Worm (Caenorhabditis elegans) whole organism, L2 larva: ENCODE measurements around the gene srbc-37.

Experiments used
- C34F6.9 ChIP-seq: fragments of 150-350 bp; optimal IDR thresholded peaks from 2 replicates; lab custom pipeline; 2014; ENCODE audit warnings: missing biosample characterization, missing genetic modification characterization
- F13H6.1 ChIP-seq: sonication (generic microtip); optimal IDR thresholded peaks from 2 replicates; lab custom pipeline; 2016; ENCODE audit warnings: missing genetic modification characterization, missing compliant biosample characterization
- Y55F3AM.14 ChIP-seq: fragments of 200-800 bp; sonication (Bioruptor generic); optimal IDR thresholded peaks from 2 replicates; lab custom pipeline; 2018; ENCODE audit warnings: mild to moderate bottlenecking, missing genetic modification characterization, missing compliant biosample characterization
- ZK546.5 ChIP-seq: sonication (generic microtip); optimal IDR thresholded peaks from 2 replicates; lab custom pipeline; 2017; ENCODE audit warnings: missing biosample characterization, missing genetic modification characterization
- alr-1 ChIP-seq: fragments of 150-350 bp; optimal IDR thresholded peaks from 2 replicates; lab custom pipeline; 2014; ENCODE audit warnings: missing biosample characterization, missing genetic modification characterization
- aly-2 ChIP-seq: fragments of 150-350 bp; optimal IDR thresholded peaks from 2 replicates; lab custom pipeline; 2014; ENCODE audit warnings: missing biosample characterization, missing genetic modification characterization
- ama-1 ChIP-seq: fragments of 150-350 bp; optimal IDR thresholded peaks from 2 replicates; lab custom pipeline; 2018; ENCODE audit warnings: inconsistent platforms
- blmp-1 ChIP-seq: sonication (generic microtip); optimal IDR thresholded peaks from 2 replicates; lab custom pipeline; 2017; ENCODE audit warnings: missing genetic modification characterization, mild to moderate bottlenecking, missing compliant biosample characterization, antibody characterized with exemption, moderate library complexity; ENCODE audit not compliant: insufficient read depth
- ceh-82 ChIP-seq: fragments of 150-350 bp; optimal IDR thresholded peaks from 2 replicates; lab custom pipeline; 2014; ENCODE audit warnings: missing biosample characterization, missing genetic modification characterization
- crh-2 ChIP-seq: sonication (generic microtip); optimal IDR thresholded peaks from 2 replicates; lab custom pipeline; 2017; ENCODE audit warnings: missing biosample characterization, missing genetic modification characterization
- dmd-4 ChIP-seq: sonication (generic microtip); optimal IDR thresholded peaks from 2 replicates; lab custom pipeline; 2017; ENCODE audit warnings: missing biosample characterization, missing genetic modification characterization
- egl-27 ChIP-seq: sonication (generic microtip); optimal IDR thresholded peaks from 3 replicates; lab custom pipeline; 2017; ENCODE audit warnings: missing biosample characterization, missing genetic modification reagents, missing genetic modification characterization
- elt-1 ChIP-seq: fragments of 150-350 bp; optimal IDR thresholded peaks from 2 replicates; lab custom pipeline; 2014; ENCODE audit warnings: missing biosample characterization, missing genetic modification characterization
- elt-3 ChIP-seq: sonication (generic microtip); optimal IDR thresholded peaks from 2 replicates; lab custom pipeline; 2017; ENCODE audit warnings: missing biosample characterization, missing genetic modification characterization
- fos-1 ChIP-seq: fragments of 150-350 bp; optimal IDR thresholded peaks from 2 replicates; lab custom pipeline; 2014; ENCODE audit warnings: missing biosample characterization, missing genetic modification characterization
- gmeb-1 ChIP-seq: fragments of 150-350 bp; optimal IDR thresholded peaks from 2 replicates; lab custom pipeline; 2014; ENCODE audit warnings: missing biosample characterization, missing genetic modification characterization
- lin-11 ChIP-seq: fragments of 150-350 bp; sonication (generic microtip); optimal IDR thresholded peaks from 2 replicates; lab custom pipeline; 2014; ENCODE audit warnings: missing biosample characterization, missing genetic modification characterization, inconsistent platforms, mixed read lengths
- lin-13 ChIP-seq: fragments of 150-350 bp; optimal IDR thresholded peaks from 2 replicates; lab custom pipeline; 2014; ENCODE audit warnings: missing biosample characterization, missing genetic modification reagents, missing genetic modification characterization
- lin-39 ChIP-seq: fragments of 150-350 bp; optimal IDR thresholded peaks from 2 replicates; lab custom pipeline; 2014; ENCODE audit warnings: missing biosample characterization, missing genetic modification reagents, missing genetic modification characterization
- lsy-2 ChIP-seq, 2 experiments: fragments of 150-350 bp in 1 of 2; sonication (generic microtip) in 1 of 2; optimal IDR thresholded peaks; 2 replicates each; lab custom pipeline; 2014 to 2017; ENCODE audit warnings: missing biosample characterization in 2 of 2, missing genetic modification characterization in 2 of 2
- mab-5 ChIP-seq: fragments of 150-350 bp; optimal IDR thresholded peaks from 2 replicates; lab custom pipeline; 2014; ENCODE audit warnings: missing biosample characterization, missing genetic modification characterization
- mbf-1 ChIP-seq: sonication (generic microtip); optimal IDR thresholded peaks from 2 replicates; lab custom pipeline; 2017; ENCODE audit warnings: missing biosample characterization, missing genetic modification characterization
- mdl-1 ChIP-seq, 2 experiments: fragments of 150-350 bp in 1 of 2; sonication (generic microtip) in 1 of 2; optimal IDR thresholded peaks; 2 replicates each; lab custom pipeline; 2017; ENCODE audit warnings: missing biosample characterization in 2 of 2, missing genetic modification characterization in 2 of 2
- nhr-10 ChIP-seq: sonication (generic microtip); optimal IDR thresholded peaks from 2 replicates; lab custom pipeline; 2017; ENCODE audit warnings: missing biosample characterization, missing genetic modification characterization
- nhr-11 ChIP-seq: fragments of 150-350 bp; optimal IDR thresholded peaks from 2 replicates; lab custom pipeline; 2014; ENCODE audit warnings: missing biosample characterization, missing genetic modification characterization
- nhr-12 ChIP-seq: fragments of 150-350 bp; optimal IDR thresholded peaks from 2 replicates; lab custom pipeline; 2014; ENCODE audit warnings: missing biosample characterization, missing genetic modification characterization
- nhr-129 ChIP-seq: fragments of 150-350 bp; optimal IDR thresholded peaks from 2 replicates; lab custom pipeline; 2014; ENCODE audit warnings: missing biosample characterization, missing genetic modification characterization
- nhr-21 ChIP-seq: fragments of 150-350 bp; optimal IDR thresholded peaks from 2 replicates; lab custom pipeline; 2014; ENCODE audit warnings: missing biosample characterization, missing genetic modification characterization
- nhr-23 ChIP-seq: fragments of 150-350 bp; optimal IDR thresholded peaks from 2 replicates; lab custom pipeline; 2014; ENCODE audit warnings: missing biosample characterization, missing genetic modification reagents, missing genetic modification characterization
- nhr-237 ChIP-seq: fragments of 150-350 bp; optimal IDR thresholded peaks from 2 replicates; lab custom pipeline; 2014; ENCODE audit warnings: missing biosample characterization, missing genetic modification characterization
- nhr-25 ChIP-seq: fragments of 150-350 bp; sonication (generic microtip); optimal IDR thresholded peaks from 3 replicates; lab custom pipeline; 2014; ENCODE audit warnings: missing biosample characterization, missing genetic modification characterization
- nhr-6 ChIP-seq: fragments of 150-350 bp; optimal IDR thresholded peaks from 2 replicates; lab custom pipeline; 2014; ENCODE audit warnings: missing biosample characterization, missing genetic modification characterization
- nhr-77 ChIP-seq: fragments of 150-350 bp; optimal IDR thresholded peaks from 2 replicates; lab custom pipeline; 2014; ENCODE audit warnings: missing biosample characterization, missing genetic modification characterization
- peb-1 ChIP-seq: fragments of 150-350 bp; optimal IDR thresholded peaks from 2 replicates; lab custom pipeline; 2014; ENCODE audit warnings: missing biosample characterization, missing genetic modification characterization
- sem-4 ChIP-seq: fragments of 150-350 bp; optimal IDR thresholded peaks from 2 replicates; lab custom pipeline; 2014; ENCODE audit warnings: missing biosample characterization, missing genetic modification reagents, missing genetic modification characterization
- skn-1 ChIP-seq: sonication (generic microtip); optimal IDR thresholded peaks from 2 replicates; lab custom pipeline; 2017; ENCODE audit warnings: missing biosample characterization, missing genetic modification characterization
- sma-3 ChIP-seq: sonication (generic microtip); optimal IDR thresholded peaks from 2 replicates; lab custom pipeline; 2016; ENCODE audit warnings: missing genetic modification reagents, missing genetic modification characterization, missing compliant biosample characterization
- sma-9 ChIP-seq, 2 experiments: fragments of 150-350 bp in 1 of 2; sonication (generic microtip) in 1 of 2; optimal IDR thresholded peaks; 2 replicates each; lab custom pipeline; 2014 to 2016; ENCODE audit warnings: missing genetic modification characterization in 2 of 2, mild to moderate bottlenecking in 1 of 2, missing biosample characterization in 1 of 2, missing compliant biosample characterization in 1 of 2, missing genetic modification reagents in 1 of 2, moderate library complexity in 1 of 2
- snpc-4 ChIP-seq: fragments of 150-350 bp; optimal IDR thresholded peaks from 2 replicates; lab custom pipeline; 2014; ENCODE audit warnings: missing biosample characterization, missing genetic modification characterization
- unc-39 ChIP-seq: fragments of 150-350 bp; optimal IDR thresholded peaks from 2 replicates; lab custom pipeline; 2014; ENCODE audit warnings: missing biosample characterization, missing genetic modification characterization
- unc-55 ChIP-seq: fragments of 150-350 bp; sonication (generic microtip); optimal IDR thresholded peaks from 3 replicates; lab custom pipeline; 2014; ENCODE audit warnings: missing biosample characterization, missing genetic modification reagents, missing genetic modification characterization
- unc-62 ChIP-seq: fragments of 150-350 bp; optimal IDR thresholded peaks from 2 replicates; lab custom pipeline; 2014; ENCODE audit warnings: missing biosample characterization, missing genetic modification reagents, missing genetic modification characterization
- zag-1 ChIP-seq: fragments of 150-350 bp; optimal IDR thresholded peaks from 2 replicates; lab custom pipeline; 2014; ENCODE audit warnings: missing biosample characterization, missing genetic modification characterization
- ztf-11 ChIP-seq: sonication (generic microtip); optimal IDR thresholded peaks from 2 replicates; lab custom pipeline; 2017; ENCODE audit warnings: missing biosample characterization, missing genetic modification characterization
- ztf-4 ChIP-seq: fragments of 150-350 bp; optimal IDR thresholded peaks from 2 replicates; lab custom pipeline; 2014; ENCODE audit warnings: missing biosample characterization, missing genetic modification characterization

The srbc-37 gene

ce11 chrV:728822-729493, 26.6 kb downstream of the srbc-37 start (continued):
- TF ChIP-seq nhr-11 = no peak

ce11 chrV:730216-730615, 27.9 kb downstream of the srbc-37 start:
- TF ChIP-seq nhr-237 (tag; lab: Kevin White, UChicago) = no peak
- no peak for TF ChIP-seq ztf-11 (tag; lab: Kevin White, UChicago)
- TF ChIP-seq nhr-6 (tag; lab: Kevin White, UChicago) = no peak
- TF ChIP-seq peb-1 = no peak
- peak; percentile 81 for TF ChIP-seq sma-9 (GFP tag; optimal IDR thresholded peaks at IDR 0.05; lab: Kevin White, UChicago)
- TF ChIP-seq sma-9 (tag; optimal IDR thresholded peaks at IDR 0.05; lab: Kevin White, UChicago) = no peak
- TF ChIP-seq lin-13 (GFP tag; lab: Kevin White, UChicago) = no peak
- no peak for TF ChIP-seq nhr-11
- TF ChIP-seq F13H6.1 = peak; percentile 52
- TF ChIP-seq ztf-4 (tag; lab: Kevin White, UChicago) = no peak
- no peak for TF ChIP-seq mbf-1 (tag; lab: Kevin White, UChicago)
- TF ChIP-seq nhr-10 (tag; lab: Kevin White, UChicago) = no peak
- no peak for TF ChIP-seq nhr-23 (tag; lab: Kevin White, UChicago)
- no peak for TF ChIP-seq sem-4 (tag; lab: Kevin White, UChicago)
- no peak for TF ChIP-seq lin-39 (tag; lab: Kevin White, UChicago)
- peak; percentile 82 for TF ChIP-seq nhr-129 (tag; lab: Kevin White, UChicago)
- no peak for TF ChIP-seq alr-1
- TF ChIP-seq aly-2 (tag; lab: Kevin White, UChicago) = no peak
- TF ChIP-seq blmp-1 = peak; percentile 41
- peak; percentile 92 for TF ChIP-seq Y55F3AM.14 (GFP tag; lab: Kevin White, UChicago)
- peak; percentile 88 for TF ChIP-seq nhr-21 (tag; lab: Kevin White, UChicago)
- peak; percentile 67 for TF ChIP-seq nhr-25 (tag; lab: Kevin White, UChicago)
- TF ChIP-seq unc-55 (GFP tag; lab: Kevin White, UChicago) = no peak
- TF ChIP-seq gmeb-1 (tag; lab: Kevin White, UChicago) = no peak
- no peak for TF ChIP-seq egl-27 (tag; lab: Kevin White, UChicago)
- no peak for TF ChIP-seq ZK546.5 (tag; lab: Kevin White, UChicago)
- peak in 1 of 2 experiments; percentile 62 for TF ChIP-seq lsy-2 (tag; optimal IDR thresholded peaks at IDR 0.05; lab: Kevin White, UChicago)
- peak in 1 of 2 experiments; percentile 60 for TF ChIP-seq mdl-1 (tag; optimal IDR thresholded peaks at IDR 0.05; lab: Kevin White, UChicago)
- TF ChIP-seq dmd-4 (tag; lab: Kevin White, UChicago) = no peak
- TF ChIP-seq ceh-82 (tag; lab: Kevin White, UChicago) = no peak
- peak; percentile 30 for TF ChIP-seq C34F6.9 (tag; lab: Kevin White, UChicago)
- TF ChIP-seq mab-5 (tag; lab: Kevin White, UChicago) = no peak
- TF ChIP-seq nhr-12 (tag; lab: Kevin White, UChicago) = no peak
- TF ChIP-seq nhr-77 (tag; lab: Kevin White, UChicago) = no peak
- TF ChIP-seq crh-2 (tag; lab: Kevin White, UChicago) = peak; percentile 82
- TF ChIP-seq ama-1 (lab: Kevin White, UChicago) = peak; percentile 63
- TF ChIP-seq skn-1 (tag; lab: Kevin White, UChicago) = no peak
- TF ChIP-seq elt-3 (tag; lab: Kevin White, UChicago) = no peak
- TF ChIP-seq sma-3 = peak; percentile 73
- TF ChIP-seq unc-62 (GFP tag; lab: Kevin White, UChicago) = no peak
- TF ChIP-seq fos-1 (tag; lab: Kevin White, UChicago) = peak; percentile 20
- no peak for TF ChIP-seq elt-1
- no peak for TF ChIP-seq zag-1
- TF ChIP-seq snpc-4 = no peak
- no peak for TF ChIP-seq lin-11 (tag; lab: Kevin White, UChicago)
- TF ChIP-seq unc-39 = no peak
